Worm (Caenorhabditis elegans) whole organism, young adult: ENCODE results near the gene col-166.

Experiments used
- B0336.3 ChIP-seq: fragments of 200-800 bp; sonication (Bioruptor generic); IDR thresholded peaks from 2 replicates; pipeline ENCODE4 v1.3.6; 2022; ENCODE audit warnings: missing genetic modification characterization, missing compliant biosample characterization
- C06A6.2 ChIP-seq: fragments of 200-800 bp; sonication (Bioruptor generic); conservative IDR thresholded peaks from 2 replicates; pipeline ENCODE4 v1.3.6; 2022; ENCODE audit warnings: missing genetic modification characterization, missing compliant biosample characterization
- K11D2.4 ChIP-seq: fragments of 200-800 bp; sonication (Bioruptor generic); IDR thresholded peaks from 2 replicates; pipeline ENCODE4 v1.3.6; 2022; ENCODE audit warnings: missing genetic modification reagents, missing genetic modification characterization, missing compliant biosample characterization
- K12H6.12 ChIP-seq: fragments of 200-800 bp; sonication (Bioruptor generic); optimal IDR thresholded peaks from 2 replicates; lab custom pipeline; 2018; ENCODE audit warnings: mild to moderate bottlenecking, missing genetic modification characterization, missing compliant biosample characterization
- T26A5.8 ChIP-seq: sonication (generic microtip); optimal IDR thresholded peaks from 2 replicates; lab custom pipeline; 2016; ENCODE audit warnings: missing genetic modification characterization, missing compliant biosample characterization
- Y53G8AR.9 ChIP-seq: fragments of 200-800 bp; sonication (Bioruptor generic); conservative IDR thresholded peaks from 2 replicates; pipeline ENCODE4 v1.3.6; 2022; ENCODE audit warnings: missing genetic modification reagents, missing genetic modification characterization, missing compliant biosample characterization
- Y56A3A.18 ChIP-seq: fragments of 200-800 bp; sonication (Bioruptor generic); IDR thresholded peaks from 2 replicates; pipeline ENCODE4 v1.3.6; 2022; ENCODE audit warnings: missing genetic modification reagents, missing genetic modification characterization, missing compliant biosample characterization
- Y79H2A.3 ChIP-seq: fragments of 200-800 bp; sonication (Bioruptor generic); conservative IDR thresholded peaks from 2 replicates; pipeline ENCODE4 v1.3.6; 2022; ENCODE audit warnings: missing genetic modification reagents, missing genetic modification characterization, missing compliant biosample characterization
- ZK185.1 ChIP-seq: sonication (generic microtip); optimal IDR thresholded peaks from 2 replicates; lab custom pipeline; 2016; ENCODE audit warnings: mild to moderate bottlenecking, missing genetic modification characterization, missing compliant biosample characterization; ENCODE audit not compliant: poor library complexity, severe bottlenecking
- aptf-2 ChIP-seq: fragments of 200-800 bp; sonication (Bioruptor generic); conservative IDR thresholded peaks from 2 replicates; pipeline ENCODE4 v1.3.6; 2022; ENCODE audit warnings: missing genetic modification reagents, missing genetic modification characterization, missing compliant biosample characterization
- attf-3 ChIP-seq: fragments of 200-800 bp; sonication (Bioruptor generic); conservative IDR thresholded peaks from 2 replicates; pipeline ENCODE4 v1.3.6; 2022; ENCODE audit warnings: missing genetic modification reagents, missing genetic modification characterization, missing compliant biosample characterization
- bed-2 ChIP-seq: fragments of 200-800 bp; sonication (Bioruptor generic); IDR thresholded peaks from 2 replicates; pipeline ENCODE4 v1.3.6; 2022; ENCODE audit warnings: missing genetic modification reagents, missing genetic modification characterization, missing compliant biosample characterization
- cebp-1 ChIP-seq, 2 experiments: fragments of 200-800 bp in 1 of 2; sonication (Bioruptor generic) in 1 of 2; sonication (generic microtip) in 1 of 2; IDR thresholded peaks in 1 of 2; optimal IDR thresholded peaks in 1 of 2; 2 replicates each; pipeline versions ENCODE4 v1.3.6 to Lab custom; 2017 to 2022; ENCODE audit warnings: missing compliant biosample characterization in 2 of 2, missing genetic modification characterization in 2 of 2, mild to moderate bottlenecking in 1 of 2, missing genetic modification reagents in 1 of 2, moderate library complexity in 1 of 2
- ceh-27 ChIP-seq: fragments of 200-800 bp; sonication (Bioruptor generic); optimal IDR thresholded peaks from 2 replicates; lab custom pipeline; 2018; ENCODE audit warnings: mild to moderate bottlenecking, missing genetic modification characterization, moderate library complexity, missing compliant biosample characterization
- dpff-1 ChIP-seq: sonication (generic microtip); optimal IDR thresholded peaks from 2 replicates; lab custom pipeline; 2017; ENCODE audit warnings: mild to moderate bottlenecking, missing genetic modification characterization, missing compliant biosample characterization
- ets-4 ChIP-seq: fragments of 200-800 bp; sonication (Bioruptor generic); optimal IDR thresholded peaks from 2 replicates; lab custom pipeline; 2018; ENCODE audit warnings: mild to moderate bottlenecking, missing genetic modification characterization, missing compliant biosample characterization
- fkh-3 ChIP-seq: sonication (generic microtip); optimal IDR thresholded peaks from 2 replicates; lab custom pipeline; 2016; ENCODE audit warnings: mild to moderate bottlenecking, missing genetic modification characterization, missing compliant biosample characterization
- gei-17 ChIP-seq: fragments of 200-800 bp; sonication (Bioruptor generic); optimal IDR thresholded peaks from 2 replicates; lab custom pipeline; 2018; ENCODE audit warnings: mild to moderate bottlenecking, missing genetic modification characterization, missing compliant biosample characterization
- hlh-26 ChIP-seq: fragments of 200-800 bp; sonication (Bioruptor generic); conservative IDR thresholded peaks from 2 replicates; pipeline ENCODE4 v1.3.6; 2022; ENCODE audit warnings: missing genetic modification reagents, missing genetic modification characterization, missing compliant biosample characterization
- hmg-1.2 ChIP-seq: fragments of 200-800 bp; sonication (Bioruptor generic); IDR thresholded peaks from 2 replicates; pipeline ENCODE4 v1.3.6; 2022; ENCODE audit warnings: missing genetic modification reagents, missing genetic modification characterization, missing compliant biosample characterization
- lin-40 ChIP-seq: sonication (generic microtip); optimal IDR thresholded peaks from 2 replicates; lab custom pipeline; 2016; ENCODE audit warnings: missing genetic modification characterization, mild to moderate bottlenecking, missing compliant biosample characterization, missing genotype, missing genetic modification reagents
- lsy-27 ChIP-seq: sonication (generic microtip); optimal IDR thresholded peaks from 2 replicates; lab custom pipeline; 2017; ENCODE audit warnings: missing genetic modification characterization, mild to moderate bottlenecking, missing compliant biosample characterization, antibody characterized with exemption, missing genotype, borderline replicate concordance; ENCODE audit not compliant: insufficient read depth
- madf-10 ChIP-seq: sonication (generic microtip); optimal IDR thresholded peaks from 2 replicates; lab custom pipeline; 2016; ENCODE audit warnings: mild to moderate bottlenecking, missing genetic modification characterization, missing compliant biosample characterization
- madf-6 ChIP-seq: fragments of 200-800 bp; sonication (Bioruptor generic); IDR thresholded peaks from 2 replicates; pipeline ENCODE4 v1.3.6; 2022; ENCODE audit warnings: missing genetic modification reagents, missing genetic modification characterization, missing compliant biosample characterization
- nfya-1 ChIP-seq: sonication (generic microtip); optimal IDR thresholded peaks from 2 replicates; lab custom pipeline; 2017; ENCODE audit warnings: antibody characterized with exemption, missing compliant biosample characterization, missing genetic modification characterization, borderline replicate concordance; ENCODE audit not compliant: insufficient read depth
- nfyb-1 ChIP-seq: fragments of 200-800 bp; sonication (Bioruptor generic); IDR thresholded peaks from 2 replicates; pipeline ENCODE4 v1.3.6; 2022; ENCODE audit warnings: missing genetic modification reagents, missing genetic modification characterization, missing compliant biosample characterization
- nhr-179 ChIP-seq: sonication (generic microtip); optimal IDR thresholded peaks from 2 replicates; lab custom pipeline; 2016; ENCODE audit warnings: mild to moderate bottlenecking, missing genetic modification characterization, missing compliant biosample characterization
- nhr-80 ChIP-seq: sonication (generic microtip); optimal IDR thresholded peaks from 2 replicates; lab custom pipeline; 2016; ENCODE audit warnings: missing genetic modification characterization, missing compliant biosample characterization
- pha-4 ChIP-seq: fragments of 150-350 bp; sonication (generic microtip); optimal IDR thresholded peaks from 2 replicates; lab custom pipeline; 2014; ENCODE audit warnings: missing biosample characterization, missing genetic modification reagents, missing genetic modification characterization
- sea-2 ChIP-seq: fragments of 200-800 bp; sonication (Bioruptor generic); IDR thresholded peaks from 2 replicates; pipeline ENCODE4 v1.3.6; 2022; ENCODE audit warnings: missing genetic modification characterization, missing compliant biosample characterization
- sptf-2 ChIP-seq: fragments of 200-800 bp; sonication (Bioruptor generic); optimal IDR thresholded peaks from 2 replicates; lab custom pipeline; 2018; ENCODE audit warnings: mild to moderate bottlenecking, missing genetic modification characterization, missing compliant biosample characterization
- tbx-9 ChIP-seq: sonication (generic microtip); optimal IDR thresholded peaks from 2 replicates; lab custom pipeline; 2016; ENCODE audit warnings: borderline replicate concordance, missing genetic modification characterization, inconsistent platforms, missing compliant biosample characterization
- xnd-1 ChIP-seq: sonication (generic microtip); optimal IDR thresholded peaks from 2 replicates; lab custom pipeline; 2016; ENCODE audit warnings: missing genotype, missing genetic modification reagents, missing genetic modification characterization, missing compliant biosample characterization
- zfh-2 ChIP-seq: fragments of 200-800 bp; sonication (Bioruptor generic); conservative IDR thresholded peaks from 2 replicates; pipeline ENCODE4 v1.3.6; 2022; ENCODE audit warnings: missing genetic modification reagents, missing genetic modification characterization, missing compliant biosample characterization
- ztf-22 ChIP-seq: fragments of 200-800 bp; sonication (Bioruptor generic); optimal IDR thresholded peaks from 2 replicates; lab custom pipeline; 2018; ENCODE audit warnings: mild to moderate bottlenecking, missing genetic modification characterization, moderate library complexity, missing compliant biosample characterization
- ztf-25 ChIP-seq: fragments of 200-800 bp; sonication (Bioruptor generic); IDR thresholded peaks from 2 replicates; pipeline ENCODE4 v1.3.6; 2022; ENCODE audit warnings: missing genetic modification reagents, missing genetic modification characterization, missing compliant biosample characterization
- ztf-3 ChIP-seq: fragments of 200-800 bp; sonication (Bioruptor generic); optimal IDR thresholded peaks from 2 replicates; lab custom pipeline; 2018; ENCODE audit warnings: mild to moderate bottlenecking, missing genetic modification characterization, missing compliant biosample characterization

Gene col-166

DNA sequence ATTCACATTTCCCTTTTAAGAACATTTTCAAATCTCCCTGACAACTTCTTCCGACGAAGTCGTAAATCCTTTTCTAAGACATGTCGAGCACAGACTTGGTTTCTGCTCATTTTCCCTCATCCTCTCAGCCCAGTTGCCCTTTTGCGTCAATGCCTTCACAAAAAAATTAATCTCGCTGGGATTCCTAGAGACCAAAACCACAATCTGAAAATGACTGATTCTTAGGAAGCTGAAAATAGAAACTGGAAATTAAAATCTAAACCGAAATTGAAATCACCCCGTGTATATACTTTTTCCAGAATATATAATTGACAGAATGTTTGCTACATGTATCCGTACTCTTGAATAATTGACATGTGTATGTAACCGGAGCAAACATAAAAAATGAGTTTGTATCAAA, 32.8 kb upstream of the col-166 start (continued):
- TF ChIP-seq tbx-9 (tag; lab: Kevin White, UChicago) (no peak), sea-2 (GFP tag; lab: Robert Waterston, UW) (no peak)

- TF ChIP-seq lsy-27 (tag; lab: Kevin White, UChicago) (no peak), bed-2 (no peak), nfya-1 (tag; lab: Kevin White, UChicago) (no peak), attf-3 (GFP tag; lab: Robert Waterston, UW) (no peak), cebp-1 (GFP tag; IDR thresholded peaks at IDR 0.05; lab: Robert Waterston, UW) (no peak), cebp-1 (tag; optimal IDR thresholded peaks at IDR 0.05; lab: Kevin White, UChicago) (no peak), fkh-3 (tag; lab: Kevin White, UChicago) (no peak), ztf-22 (GFP tag; lab: Kevin White, UChicago) (no peak), dpff-1 (tag; lab: Kevin White, UChicago) (no peak), hmg-1.2 (no peak), ZK185.1 (tag; lab: Kevin White, UChicago) (no peak), madf-10 (tag; lab: Kevin White, UChicago) (no peak), madf-6 (no peak), Y79H2A.3 (GFP tag; lab: Robert Waterston, UW) (no peak), ets-4 (no peak), Y56A3A.18 (GFP tag; lab: Robert Waterston, UW) (no peak), T26A5.8 (no peak), C06A6.2 (GFP tag; lab: Robert Waterston, UW) (no peak), nhr-179 (no peak), aptf-2 (GFP tag; lab: Robert Waterston, UW) (no peak)
These were observed 31.9 kb upstream of the col-166 start for ce11 chrX:6247869-6248268.

ce11 chrX:6248778-6249658, 30.8 kb upstream of the col-166 start:
- TF ChIP-seq sptf-2 (GFP tag; lab: Kevin White, UChicago) = no peak
- peak; percentile 34 for TF ChIP-seq nhr-80
- no peak for TF ChIP-seq xnd-1 (tag; lab: Kevin White, UChicago)
- peak; percentile 12 for TF ChIP-seq K12H6.12 (tag; lab: Kevin White, UChicago)
- TF ChIP-seq ceh-27 (GFP tag; lab: Kevin White, UChicago) = peak; percentile 17
- TF ChIP-seq pha-4 = no peak
- TF ChIP-seq cebp-1 (GFP tag; IDR thresholded peaks at IDR 0.05; lab: Robert Waterston, UW) = no peak
- peak; percentile 86 for TF ChIP-seq cebp-1 (tag; optimal IDR thresholded peaks at IDR 0.05; lab: Kevin White, UChicago)

DNA sequence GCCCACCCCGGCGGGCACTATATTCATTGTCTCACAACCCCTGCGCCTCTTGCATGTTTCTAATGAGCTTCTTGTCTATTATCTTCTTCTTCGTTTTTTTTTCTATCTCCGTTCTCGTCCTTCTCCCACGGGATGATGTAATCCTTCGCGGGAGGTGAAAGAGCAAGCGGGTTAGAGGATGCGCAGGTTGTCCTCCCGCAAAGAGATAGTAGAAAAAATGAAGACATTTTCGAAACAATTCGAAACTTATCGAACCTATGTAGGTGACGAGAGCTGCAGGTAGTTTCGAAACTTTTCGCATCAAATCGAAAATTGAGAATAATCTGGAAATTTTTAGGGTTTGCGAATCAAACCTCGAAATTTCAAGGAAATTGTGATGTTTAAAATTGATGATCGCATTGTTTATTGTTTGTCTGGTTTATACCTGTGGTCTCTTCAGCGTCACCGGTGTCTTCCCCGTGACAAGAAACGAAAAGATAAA, 29.5 kb upstream of the col-166 start:
- TF ChIP-seq K11D2.4 (GFP tag; lab: Robert Waterston, UW) (no peak), nfyb-1 (GFP tag; lab: Robert Waterston, UW) (0 out of 2 replicates have a peak, but pooled peaks have one; percentile 38), lin-40 (tag; lab: Kevin White, UChicago) (peak; percentile 16), ztf-25 (GFP tag; lab: Robert Waterston, UW) (no peak), hlh-26 (GFP tag; lab: Robert Waterston, UW) (no peak), zfh-2 (GFP tag; lab: Robert Waterston, UW) (0 out of 2 replicates have a peak, but pooled peaks have one; percentile 33), gei-17 (peak; percentile 9), cebp-1 (GFP tag; IDR thresholded peaks at IDR 0.05; lab: Robert Waterston, UW) (no peak), cebp-1 (tag; optimal IDR thresholded peaks at IDR 0.05; lab: Kevin White, UChicago) (peak; percentile 49), hmg-1.2 (peak; percentile 31; the same call in 1 of the 2 replicates), nhr-80 (peak; percentile 84), ztf-3 (GFP tag; lab: Kevin White, UChicago) (no peak), B0336.3 (GFP tag; lab: Robert Waterston, UW) (0 out of 2 replicates have a peak, but pooled peaks have one; percentile 29), ztf-22 (GFP tag; lab: Kevin White, UChicago) (peak; percentile 28), Y53G8AR.9 (GFP tag; lab: Robert Waterston, UW) (0 out of 2 replicates have a peak, but pooled peaks have one; percentile 40)
